Fruit fly (Drosophila melanogaster) whole organism, embryonic: ENCODE data around the gene prd.

Experiments
- Antp ChIP-seq: fragments of 200-800 bp; sonication (Bioruptor generic); optimal IDR thresholded peaks from 3 replicates; lab custom pipeline; 2016; ENCODE audit warnings: missing biosample characterization, missing genetic modification characterization
- Atf3 ChIP-seq: fragments of 200-800 bp; sonication (Bioruptor generic); optimal IDR thresholded peaks from 3 replicates; lab custom pipeline; 2016; ENCODE audit warnings: missing biosample characterization, missing genetic modification characterization
- Bdp1 ChIP-seq: fragments of 200-800 bp; sonication (Bioruptor generic); optimal IDR thresholded peaks from 3 replicates; lab custom pipeline; 2016; ENCODE audit warnings: missing biosample characterization, missing genetic modification characterization
- CG10274 ChIP-seq: fragments of 200-800 bp; sonication (Bioruptor generic); optimal IDR thresholded peaks from 3 replicates; lab custom pipeline; 2017; ENCODE audit warnings: missing biosample characterization, mild to moderate bottlenecking, missing genetic modification characterization
- CG10959 ChIP-seq: fragments of 200-800 bp; sonication (Bioruptor generic); IDR thresholded peaks from 2 replicates; pipeline ENCODE4 v1.3.6; 2022; ENCODE audit warnings: missing biosample characterization, missing genetic modification characterization
- CG14860 ChIP-seq: fragments of 200-800 bp; sonication (Bioruptor generic); IDR thresholded peaks from 3 replicates; pipeline ENCODE4 v1.3.6; 2022; ENCODE audit warnings: missing biosample characterization, missing genetic modification characterization; ENCODE audit not compliant: partially characterized antibody
- CG15514 ChIP-seq: fragments of 200-800 bp; sonication (Bioruptor generic); optimal IDR thresholded peaks from 3 replicates; lab custom pipeline; 2017; ENCODE audit warnings: missing biosample characterization, missing genetic modification characterization, mild to moderate bottlenecking, moderate library complexity, missing genetic modification reagents
- CG16815 ChIP-seq: fragments of 200-800 bp; sonication (Bioruptor generic); optimal IDR thresholded peaks from 3 replicates; lab custom pipeline; 2017; ENCODE audit warnings: missing biosample characterization, mild to moderate bottlenecking, missing genetic modification characterization
- CG17829 ChIP-seq: fragments of 200-800 bp; optimal IDR thresholded peaks from 2 replicates; lab custom pipeline; 2019; ENCODE audit warnings: missing biosample characterization, mild to moderate bottlenecking, missing genetic modification characterization, moderate library complexity
- CG2120 ChIP-seq: fragments of 200-800 bp; sonication (Bioruptor generic); optimal IDR thresholded peaks from 3 replicates; lab custom pipeline; 2016; ENCODE audit warnings: missing biosample characterization, missing genetic modification characterization
- CG3838 ChIP-seq: fragments of 200-800 bp; sonication (Bioruptor generic); optimal IDR thresholded peaks from 3 replicates; lab custom pipeline; 2016; ENCODE audit warnings: missing biosample characterization, missing genetic modification characterization
- CG4617 ChIP-seq: fragments of 200-800 bp; sonication (Bioruptor generic); optimal IDR thresholded peaks from 3 replicates; lab custom pipeline; 2016; ENCODE audit warnings: missing biosample characterization, missing genetic modification characterization, borderline replicate concordance
- CG7963 ChIP-seq: fragments of 200-800 bp; sonication (Bioruptor generic); IDR thresholded peaks from 3 replicates; pipeline ENCODE4 v1.3.6; 2022; ENCODE audit warnings: missing biosample characterization, missing genetic modification characterization; ENCODE audit not compliant: partially characterized antibody
- CG8359 ChIP-seq: fragments of 200-800 bp; sonication (Bioruptor generic); optimal IDR thresholded peaks from 2 replicates; lab custom pipeline; 2017; ENCODE audit warnings: missing biosample characterization, mild to moderate bottlenecking, missing genetic modification characterization, borderline replicate concordance
- CG9876 ChIP-seq: fragments of 200-800 bp; sonication (Bioruptor generic); optimal IDR thresholded peaks from 2 replicates; lab custom pipeline; 2016; ENCODE audit warnings: missing biosample characterization, missing genetic modification characterization
- CG9932 ChIP-seq: fragments of 200-800 bp; sonication (Bioruptor generic); IDR thresholded peaks from 2 replicates; pipeline ENCODE4 v1.3.6; 2022; ENCODE audit warnings: missing biosample characterization, missing genetic modification characterization
- CrebB ChIP-seq: fragments of 200-800 bp; sonication (Bioruptor generic); optimal IDR thresholded peaks from 3 replicates; lab custom pipeline; 2018; ENCODE audit warnings: missing biosample characterization, mild to moderate bottlenecking, missing genetic modification characterization
- E2f1 ChIP-seq: fragments of 200-800 bp; sonication (Bioruptor generic); IDR thresholded peaks from 2 replicates; pipeline ENCODE4 v1.3.6; 2022; ENCODE audit warnings: missing biosample characterization, missing genetic modification characterization
- E2f2 ChIP-seq: fragments of 200-800 bp; sonication (Bioruptor generic); IDR thresholded peaks from 2 replicates; pipeline ENCODE4 v1.3.6; 2022; ENCODE audit warnings: missing biosample characterization, missing genetic modification characterization
- Fer1 ChIP-seq: fragments of 200-800 bp; sonication (Bioruptor generic); optimal IDR thresholded peaks from 2 replicates; lab custom pipeline; 2017; ENCODE audit warnings: missing biosample characterization, mild to moderate bottlenecking, missing genetic modification characterization
- Fer2 ChIP-seq: fragments of 200-800 bp; sonication (Bioruptor generic); optimal IDR thresholded peaks from 2 replicates; lab custom pipeline; 2018; ENCODE audit warnings: missing biosample characterization, mild to moderate bottlenecking, missing genetic modification characterization, moderate library complexity
- Gsc ChIP-seq: fragments of 200-800 bp; sonication (Bioruptor generic); IDR thresholded peaks from 2 replicates; pipeline ENCODE4 v1.3.6; 2022; ENCODE audit warnings: missing biosample characterization, missing genetic modification characterization
- MTF-1 ChIP-seq: fragments of 200-800 bp; sonication (Bioruptor generic); optimal IDR thresholded peaks from 2 replicates; lab custom pipeline; 2018; ENCODE audit warnings: missing biosample characterization, mild to moderate bottlenecking, missing genetic modification characterization, borderline replicate concordance
- Mes4 ChIP-seq: fragments of 200-800 bp; sonication (Bioruptor generic); optimal IDR thresholded peaks from 2 replicates; lab custom pipeline; 2016; ENCODE audit warnings: missing biosample characterization, missing genetic modification characterization
- Nf-YB ChIP-seq: fragments of 200-800 bp; sonication (Bioruptor generic); optimal IDR thresholded peaks from 3 replicates; lab custom pipeline; 2019; ENCODE audit warnings: missing biosample characterization, mild to moderate bottlenecking, missing genetic modification characterization, moderate library complexity
- Opbp ChIP-seq: fragments of 200-800 bp; sonication (Bioruptor generic); IDR thresholded peaks from 3 replicates; pipeline ENCODE4 v1.3.6; 2022; ENCODE audit warnings: missing biosample characterization, missing genetic modification characterization; ENCODE audit not compliant: partially characterized antibody
- Ravus ChIP-seq: fragments of 200-800 bp; sonication (Bioruptor generic); IDR thresholded peaks from 2 replicates; pipeline ENCODE4 v1.3.6; 2022; ENCODE audit warnings: missing biosample characterization, missing genetic modification characterization
- Rfx ChIP-seq: fragments of 200-800 bp; sonication (Bioruptor generic); IDR thresholded peaks from 2 replicates; pipeline ENCODE4 v1.3.6; 2022; ENCODE audit warnings: missing biosample characterization, missing genetic modification characterization
- Scr ChIP-seq: fragments of 200-800 bp; sonication (Bioruptor generic); IDR thresholded peaks from 2 replicates; pipeline ENCODE4 v1.3.6; 2022; ENCODE audit warnings: missing biosample characterization, missing genetic modification characterization; ENCODE audit not compliant: partially characterized antibody
- Spps ChIP-seq: fragments of 200-800 bp; sonication (Bioruptor generic); optimal IDR thresholded peaks from 2 replicates; lab custom pipeline; 2018; ENCODE audit warnings: missing biosample characterization, mild to moderate bottlenecking, missing genetic modification characterization
- Sry-δ ChIP-seq: fragments of 200-800 bp; sonication (Bioruptor generic); optimal IDR thresholded peaks from 2 replicates; lab custom pipeline; 2016; ENCODE audit warnings: missing biosample characterization, missing genetic modification characterization
- Ssrp ChIP-seq: fragments of 200-800 bp; sonication (Bioruptor generic); optimal IDR thresholded peaks from 2 replicates; lab custom pipeline; 2018; ENCODE audit warnings: missing biosample characterization, mild to moderate bottlenecking, missing genetic modification characterization, moderate library complexity
- Stat92E ChIP-seq, 3 experiments: fragments of >200 bp in 2 of 3; fragments of 200-800 bp in 1 of 3; sonication (Bioruptor generic) in 1 of 3; optimal IDR thresholded peaks; 2 replicates each; lab custom pipeline; 2017 to 2019; ENCODE audit warnings: missing biosample characterization in 3 of 3, missing genetic modification characterization in 3 of 3, mild to moderate bottlenecking in 1 of 3, moderate library complexity in 1 of 3
- ab ChIP-seq: fragments of 200-800 bp; sonication (Bioruptor generic); optimal IDR thresholded peaks from 2 replicates; lab custom pipeline; 2016; ENCODE audit warnings: missing biosample characterization, missing genetic modification characterization
- bcd ChIP-seq: fragments of 200-800 bp; sonication (Bioruptor generic); optimal IDR thresholded peaks from 2 replicates; lab custom pipeline; 2017; ENCODE audit warnings: missing biosample characterization, mild to moderate bottlenecking, missing genetic modification characterization
- chn ChIP-seq: fragments of 200-800 bp; sonication (Bioruptor generic); optimal IDR thresholded peaks from 2 replicates; lab custom pipeline; 2016; ENCODE audit warnings: missing biosample characterization, missing genetic modification characterization
- da ChIP-seq: fragments of 200-800 bp; sonication (Bioruptor generic); optimal IDR thresholded peaks from 2 replicates; lab custom pipeline; 2016; ENCODE audit warnings: missing biosample characterization, missing genetic modification characterization
- fru ChIP-seq: fragments of >200 bp; optimal IDR thresholded peaks from 2 replicates; lab custom pipeline; 2017
- gcm ChIP-seq: fragments of 200-800 bp; sonication (Bioruptor generic); optimal IDR thresholded peaks from 2 replicates; lab custom pipeline; 2019; ENCODE audit warnings: missing biosample characterization, mild to moderate bottlenecking, missing genetic modification characterization, moderate library complexity
- gcm2 ChIP-seq: fragments of 200-800 bp; sonication (Bioruptor generic); optimal IDR thresholded peaks from 2 replicates; lab custom pipeline; 2016; ENCODE audit warnings: missing biosample characterization, missing genetic modification characterization
- gsb ChIP-seq: fragments of 200-800 bp; sonication (Bioruptor generic); IDR thresholded peaks from 2 replicates; pipeline ENCODE4 v1.3.6; 2022; ENCODE audit warnings: missing biosample characterization, missing genetic modification characterization
- hbn ChIP-seq: fragments of 200-800 bp; sonication (Bioruptor generic); IDR thresholded peaks from 2 replicates; pipeline ENCODE4 v1.3.6; 2022; ENCODE audit warnings: missing biosample characterization, missing genetic modification characterization; ENCODE audit not compliant: partially characterized antibody
- onecut ChIP-seq: fragments of 200-800 bp; sonication (Bioruptor generic); IDR thresholded peaks from 2 replicates; pipeline ENCODE4 v1.3.6; 2022; ENCODE audit warnings: missing biosample characterization, missing genetic modification characterization
- otp ChIP-seq: fragments of 200-800 bp; sonication (Bioruptor generic); IDR thresholded peaks from 3 replicates; pipeline ENCODE4, ENCODE4 v1.3.6; 2022; ENCODE audit warnings: missing biosample characterization, missing genetic modification characterization
- schlank ChIP-seq: fragments of 200-800 bp; sonication (Bioruptor generic); optimal IDR thresholded peaks from 2 replicates; lab custom pipeline; 2018; ENCODE audit warnings: missing biosample characterization, mild to moderate bottlenecking, missing genetic modification characterization
- sens ChIP-seq: fragments of 200-800 bp; sonication (Bioruptor generic); peaks from one replicate; lab custom pipeline; 2016; ENCODE audit warnings: missing biosample characterization, missing genetic modification characterization
- stc ChIP-seq: fragments of 200-800 bp; sonication (Bioruptor generic); IDR thresholded peaks from 2 replicates; pipeline ENCODE4 v1.3.6; 2022; ENCODE audit warnings: missing biosample characterization, missing genetic modification characterization
- tna ChIP-seq: fragments of 200-800 bp; sonication (Bioruptor generic); IDR thresholded peaks from 2 replicates; pipeline ENCODE4 v1.3.6; 2022; ENCODE audit warnings: missing biosample characterization, missing genetic modification characterization; ENCODE audit not compliant: partially characterized antibody
- trh ChIP-seq: fragments of 200-800 bp; sonication (Bioruptor generic); optimal IDR thresholded peaks from 2 replicates; lab custom pipeline; 2016; ENCODE audit warnings: missing biosample characterization, missing genetic modification characterization
- unc-4 ChIP-seq: fragments of 200-800 bp; sonication (Bioruptor generic); IDR thresholded peaks from 2 replicates; pipeline ENCODE4 v1.3.6; 2022; ENCODE audit warnings: missing biosample characterization, missing genetic modification characterization; ENCODE audit not compliant: partially characterized antibody
- vvl ChIP-seq: fragments of 200-800 bp; sonication (Bioruptor generic); IDR thresholded peaks from 2 replicates; pipeline ENCODE4 v1.3.6; 2022; ENCODE audit warnings: missing biosample characterization, missing genetic modification characterization

Gene prd

dm6 chr2L:12063035-12063434 lies 22.6 kb downstream of the prd start, which contains the start of gene Rab3-GAP (continued):
- TF ChIP-seq CG9932 (0 out of 2 replicates have a peak, but pooled peaks have one; percentile 10), CrebB (tag; lab: Kevin White, UChicago) (no peak), Gsc (GFP tag; lab: Robert Waterston, UW) (no peak), CG9876 (GFP tag; lab: Kevin White, UChicago) (no peak), E2f2 (GFP tag; lab: Robert Waterston, UW) (peak; percentile 23; the same call in 1 of the 2 replicates), Antp (GFP tag; lab: Kevin White, UChicago) (peak; percentile 4), CG3838 (no peak), onecut (GFP tag; lab: Robert Waterston, UW) (peak; percentile 29; the same call in 1 of the 2 replicates), Ssrp (tag; lab: Kevin White, UChicago) (no peak), Atf3 (GFP tag; lab: Kevin White, UChicago) (no peak), ab (GFP tag; lab: Kevin White, UChicago) (no peak), sens (peak; percentile 87), Ravus (GFP tag; lab: Robert Waterston, UW) (no peak), stc (GFP tag; lab: Robert Waterston, UW) (no peak; the same call in 1 of the 2 replicates), gsb (GFP tag; lab: Robert Waterston, UW) (no peak), CG14860 (GFP tag; lab: Robert Waterston, UW) (0 out of 3 replicates have a peak, but pooled peaks have one; percentile 34), unc-4 (GFP tag; lab: Robert Waterston, UW) (no peak), Bdp1 (GFP tag; lab: Kevin White, UChicago) (no peak), CG10274 (GFP tag; lab: Kevin White, UChicago) (no peak), gcm (GFP tag; lab: Kevin White, UChicago) (peak; percentile 22), Fer2 (tag; lab: Kevin White, UChicago) (no peak), CG8359 (GFP tag; lab: Kevin White, UChicago) (no peak), tna (GFP tag; lab: Robert Waterston, UW) (peak; percentile 55), da (GFP tag; lab: Kevin White, UChicago) (no peak), Stat92E (GFP tag; optimal IDR thresholded peaks at IDR 0.05; lab: Kevin White, UChicago) (peak in 1 of 3 experiments; percentile 19), gcm2 (GFP tag; lab: Kevin White, UChicago) (no peak), chn (GFP tag; lab: Kevin White, UChicago) (no peak), CG4617 (GFP tag; lab: Kevin White, UChicago) (peak; percentile 6), Nf-YB (GFP tag; lab: Kevin White, UChicago) (no peak), E2f1 (GFP tag; lab: Robert Waterston, UW) (no peak), CG15514 (GFP tag; lab: Kevin White, UChicago) (peak; percentile 60), schlank (tag; lab: Kevin White, UChicago) (no peak), CG7963 (GFP tag; lab: Robert Waterston, UW) (peak; percentile 42; the same call in 1 of the 3 replicates), Opbp (GFP tag; lab: Robert Waterston, UW) (no peak), MTF-1 (GFP tag; lab: Kevin White, UChicago) (no peak), Scr (GFP tag; lab: Robert Waterston, UW) (peak; percentile 48), vvl (peak; percentile 59), fru (lab: Kevin White, UChicago) (no peak), CG17829 (tag; lab: Kevin White, UChicago) (peak; percentile 70), hbn (GFP tag; lab: Robert Waterston, UW) (peak; percentile 63), otp (GFP tag; lab: Robert Waterston, UW) (no peak), CG10959 (no peak), CG2120 (GFP tag; lab: Kevin White, UChicago) (peak; percentile 51), CG16815 (GFP tag; lab: Kevin White, UChicago) (no peak), trh (no peak), Spps (tag; lab: Kevin White, UChicago) (no peak), Sry-δ (GFP tag; lab: Kevin White, UChicago) (peak; percentile 48), Rfx (peak; percentile 61), Mes4 (no peak), bcd (no peak), Fer1 (GFP tag; lab: Kevin White, UChicago) (peak; percentile 60)
